Worm (Caenorhabditis elegans) whole organism, L4/young adult: ENCODE results near the gene ceh-100.

ENCODE experiments used
- dao-5 ChIP-seq: sonication (generic microtip); optimal IDR thresholded peaks from 2 replicates; lab custom pipeline; 2016; ENCODE audit warnings: missing genotype, missing genetic modification characterization, moderate library complexity, missing compliant biosample characterization
- him-1 ChIP-seq: sonication (generic microtip); optimal IDR thresholded peaks from 2 replicates; lab custom pipeline; 2016; ENCODE audit warnings: missing genotype, missing genetic modification reagents, missing genetic modification characterization, missing compliant biosample characterization

DNA sequence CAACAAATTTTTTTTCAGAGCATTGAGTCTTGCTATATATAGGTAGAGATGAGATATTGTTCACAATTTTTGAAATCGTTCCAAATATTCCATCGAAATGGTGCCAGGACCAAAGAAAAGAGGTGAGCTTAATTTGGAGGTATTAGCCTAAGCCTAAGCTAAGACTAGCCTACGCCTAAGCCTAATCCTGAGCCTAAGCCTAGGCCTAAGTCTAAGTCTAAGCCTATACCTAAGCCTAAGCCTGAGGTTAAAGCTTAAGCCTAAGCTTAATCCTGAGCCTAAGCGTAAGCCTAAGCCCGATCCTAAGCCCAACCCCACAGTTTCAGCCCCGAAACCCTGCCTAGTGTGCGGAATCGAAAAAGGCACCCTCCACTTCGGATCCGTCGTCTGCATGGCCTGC, 33.1 kb upstream of the ceh-100 start, which contains the start of gene nhr-234:
- TF ChIP-seq dao-5 (no peak), him-1 (tag; lab: Kevin White, UChicago) (no peak)
